Worm (Caenorhabditis elegans) whole organism, midembryonic: Measurements from ENCODE around the gene dct-6.

ENCODE experiments used
- T22C8.4 ChIP-seq: fragments of 200-800 bp; sonication (Bioruptor generic); IDR thresholded peaks from 2 replicates; pipeline ENCODE4 v1.3.6; 2022; ENCODE audit warnings: missing genetic modification characterization, missing compliant biosample characterization
- cog-1 ChIP-seq: sonication (generic microtip); optimal IDR thresholded peaks from 2 replicates; lab custom pipeline; 2016; ENCODE audit warnings: missing genetic modification characterization, missing compliant biosample characterization
- flt-1 ChIP-seq: fragments of 200-800 bp; sonication (Bioruptor generic); IDR thresholded peaks from 2 replicates; pipeline ENCODE4 v1.3.6; 2022; ENCODE audit warnings: missing genetic modification characterization, missing compliant biosample characterization
- klf-2 ChIP-seq: fragments of 200-800 bp; sonication (Bioruptor generic); conservative IDR thresholded peaks from 2 replicates; pipeline ENCODE4 v1.3.6; 2022; ENCODE audit warnings: missing genetic modification reagents, missing genetic modification characterization, missing compliant biosample characterization
- med-1 ChIP-seq: sonication (generic microtip); optimal IDR thresholded peaks from 2 replicates; lab custom pipeline; 2017; ENCODE audit warnings: missing genetic modification characterization, mild to moderate bottlenecking, missing compliant biosample characterization, antibody characterized with exemption, missing genetic modification reagents; ENCODE audit not compliant: insufficient read depth
- ref-1 ChIP-seq: fragments of 200-800 bp; sonication (Bioruptor generic); conservative IDR thresholded peaks from 2 replicates; pipeline ENCODE4 v1.3.6; 2022; ENCODE audit warnings: missing genetic modification reagents, missing genetic modification characterization, missing compliant biosample characterization
- tab-1 ChIP-seq: fragments of 200-800 bp; sonication (Bioruptor generic); IDR thresholded peaks from 2 replicates; pipeline ENCODE4 v1.3.6; 2022; ENCODE audit warnings: missing genetic modification characterization, missing compliant biosample characterization
- ztf-23 ChIP-seq: fragments of 200-800 bp; sonication (Bioruptor generic); IDR thresholded peaks from 2 replicates; pipeline ENCODE4 v1.3.6; 2022; ENCODE audit warnings: missing genetic modification reagents, missing genetic modification characterization, missing compliant biosample characterization
- ztf-29 ChIP-seq: fragments of 200-800 bp; sonication (Bioruptor generic); IDR thresholded peaks from 2 replicates; pipeline ENCODE4 v1.3.6; 2022; ENCODE audit warnings: missing genetic modification reagents, missing genetic modification characterization, missing compliant biosample characterization

The dct-6 gene

DNA sequence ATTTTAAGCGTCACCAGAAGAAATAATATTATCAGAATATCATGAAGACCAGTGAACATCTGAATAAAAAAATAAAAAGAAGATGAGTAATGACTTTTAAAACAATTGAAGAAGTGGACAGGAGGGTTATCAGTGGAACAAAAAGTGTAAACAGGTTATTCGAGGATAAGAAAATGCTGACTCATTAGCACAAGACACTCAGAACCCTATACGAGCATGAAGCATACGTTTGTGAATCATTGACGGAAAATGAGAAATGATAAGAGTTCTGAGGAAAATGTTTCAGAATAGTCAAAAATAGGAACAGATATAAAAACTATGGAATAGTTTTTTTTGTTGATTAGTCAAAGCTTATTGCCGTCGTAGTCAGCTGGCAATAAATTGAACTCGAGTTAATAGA is 33.4 kb upstream of the dct-6 start, which contains the start of gene zmp-1:
TSS of gene zmp-1 (minus strand) at position 101 of the 400 bp plus-strand sequence.
- TF ChIP-seq ztf-29 (GFP tag; lab: Robert Waterston, UW) (no peak), klf-2 (GFP tag; lab: Robert Waterston, UW) (no peak), T22C8.4 (GFP tag; lab: Robert Waterston, UW) (no peak), cog-1 (tag; lab: Kevin White, UChicago) (no peak), ztf-23 (no peak), flt-1 (GFP tag; lab: Robert Waterston, UW) (no peak), med-1 (GFP tag; lab: Kevin White, UChicago) (no peak), ref-1 (GFP tag; lab: Robert Waterston, UW) (no peak), tab-1 (GFP tag; lab: Robert Waterston, UW) (no peak)

DNA sequence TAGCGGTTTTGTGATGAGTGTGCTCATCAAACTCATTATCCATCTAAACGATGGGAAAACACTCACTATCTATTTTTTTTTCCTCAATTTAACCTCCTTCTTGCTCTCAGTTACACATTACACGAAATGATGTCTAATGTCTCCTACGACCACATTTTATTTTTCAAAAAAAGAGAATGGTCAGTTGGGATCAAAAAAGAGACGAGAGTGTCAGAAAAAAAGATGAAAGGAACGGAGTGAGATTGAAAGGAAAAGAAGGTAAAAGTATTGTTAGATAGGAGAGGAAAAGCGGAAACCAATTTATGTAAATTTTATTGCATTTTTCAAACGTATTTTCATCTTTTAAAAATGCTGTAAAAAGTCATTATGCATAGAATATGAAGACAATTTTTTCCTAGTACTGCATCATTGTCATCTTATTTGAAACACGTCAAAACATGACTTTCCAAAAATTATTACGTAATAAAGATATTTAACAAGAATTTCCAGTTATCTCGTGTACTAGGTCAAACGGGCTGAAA is 32.0 kb upstream of the dct-6 start:
- TF ChIP-seq ztf-23 (no peak), T22C8.4 (GFP tag; lab: Robert Waterston, UW) (no peak), klf-2 (GFP tag; lab: Robert Waterston, UW) (no peak), cog-1 (tag; lab: Kevin White, UChicago) (no peak), ztf-29 (GFP tag; lab: Robert Waterston, UW) (no peak)

DNA sequence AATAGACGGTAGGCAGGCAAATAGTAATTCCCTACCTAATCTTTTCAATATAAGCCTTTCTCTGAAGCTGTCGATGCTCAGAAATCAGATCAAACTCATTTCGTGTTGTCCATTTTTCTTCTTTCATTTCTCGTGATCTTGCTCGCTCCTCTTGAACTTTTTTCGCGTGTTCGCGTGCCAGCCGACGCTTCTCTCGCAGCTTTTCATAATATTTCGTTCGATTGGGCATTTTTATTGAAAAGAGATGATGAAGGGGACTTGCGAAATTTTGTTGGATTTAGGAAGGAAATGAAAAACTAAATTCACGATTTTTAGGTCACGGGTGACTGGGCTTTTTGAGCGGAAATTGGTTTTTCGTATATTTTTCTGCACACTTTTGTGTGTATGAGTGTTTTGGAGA is 29.2 kb upstream of the dct-6 start, which contains the start of gene EGAP1.1:
TSS of gene EGAP1.1 (minus strand) at position 229 of the 400 bp plus-strand sequence.
- TF ChIP-seq ztf-23 (no peak), med-1 (GFP tag; lab: Kevin White, UChicago) (no peak)

- TF ChIP-seq ztf-23 (peak; percentile 11; the same call in 1 of the 2 replicates), flt-1 (GFP tag; lab: Robert Waterston, UW) (no peak)
Measured at ce11 chrIII:5938013-5938412, 28.2 kb upstream of the dct-6 start.

DNA sequence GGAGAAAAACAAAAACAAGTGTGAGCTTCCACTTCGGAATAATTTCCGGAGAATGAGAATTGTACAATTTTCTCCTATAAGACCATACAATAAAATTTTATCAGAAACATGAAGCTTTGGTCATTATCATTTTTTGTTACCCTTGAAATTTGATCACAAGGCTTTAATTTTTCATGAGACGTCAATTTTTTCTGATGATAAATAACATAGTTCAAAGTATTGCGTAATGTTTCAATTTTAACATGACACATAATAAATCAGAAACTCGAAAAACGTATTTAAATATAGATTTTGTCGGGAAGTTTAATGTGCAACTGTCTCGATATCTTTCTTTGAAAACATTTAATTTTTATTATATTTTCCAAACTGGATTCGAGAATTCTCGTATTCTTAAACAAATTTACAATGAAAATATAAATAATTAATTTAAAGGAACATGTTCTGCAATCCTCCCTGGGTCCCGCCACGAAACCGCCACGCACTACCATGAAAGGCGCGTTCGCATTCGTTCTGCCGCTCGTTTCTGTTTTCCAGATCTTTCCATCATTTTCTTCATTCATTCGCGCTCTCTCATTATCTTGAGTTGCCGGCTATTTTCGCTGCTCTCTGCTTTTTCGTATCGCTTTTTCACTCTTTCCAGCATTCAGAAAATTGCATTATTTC is 27.3 kb upstream of the dct-6 start:
- TF ChIP-seq ztf-23 (no peak), tab-1 (GFP tag; lab: Robert Waterston, UW) (no peak), ref-1 (GFP tag; lab: Robert Waterston, UW) (no peak), T22C8.4 (GFP tag; lab: Robert Waterston, UW) (no peak), med-1 (GFP tag; lab: Kevin White, UChicago) (no peak), flt-1 (GFP tag; lab: Robert Waterston, UW) (no peak), ztf-29 (GFP tag; lab: Robert Waterston, UW) (no peak), klf-2 (GFP tag; lab: Robert Waterston, UW) (no peak), cog-1 (tag; lab: Kevin White, UChicago) (no peak)

DNA sequence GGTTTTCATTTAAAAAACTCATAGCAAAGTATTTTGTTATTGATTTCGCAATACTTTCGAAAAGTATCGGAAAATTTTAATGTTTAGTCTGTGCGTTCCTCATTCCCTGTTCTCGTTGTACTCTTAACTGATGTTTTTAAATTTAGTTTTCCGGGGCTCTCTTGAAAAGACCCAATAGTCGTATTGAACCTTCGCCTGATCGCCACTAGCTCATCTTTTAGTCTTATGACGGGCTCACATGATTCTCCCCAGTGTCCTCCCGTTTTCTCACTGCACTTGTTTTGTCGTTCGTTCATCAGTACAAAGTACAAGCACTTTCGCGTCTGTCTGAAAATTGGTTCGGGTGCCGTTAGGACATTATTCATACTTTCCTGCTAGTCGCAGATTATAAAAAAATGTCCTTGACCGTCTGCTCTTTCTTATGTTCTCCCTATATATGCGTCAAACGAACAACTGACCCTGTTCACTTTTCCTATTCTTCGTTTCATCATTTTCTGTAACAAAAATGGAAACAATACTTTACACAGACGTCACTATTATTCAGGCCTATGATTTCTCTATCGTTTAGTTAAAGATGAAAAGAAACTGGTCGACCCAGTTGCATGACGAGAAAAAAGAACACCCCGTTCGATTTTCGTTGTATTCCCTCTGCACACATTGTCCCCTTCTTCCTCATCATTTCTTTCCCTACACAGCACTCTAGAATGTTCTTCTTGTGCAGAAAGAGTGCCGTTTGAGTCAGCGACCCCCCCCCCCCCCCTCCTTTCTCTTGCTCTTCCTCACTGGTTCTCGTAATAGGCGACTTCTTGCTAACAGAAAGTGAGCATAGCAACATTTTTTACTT is 26.5 kb upstream of the dct-6 start, which contains the start of gene ubq-1:
TSS of gene ubq-1 (plus strand) at position 802 of the 844 bp plus-strand sequence.
- no peak for TF ChIP-seq med-1 (GFP tag; lab: Kevin White, UChicago)
- no peak for TF ChIP-seq ref-1 (GFP tag; lab: Robert Waterston, UW)
- TF ChIP-seq tab-1 (GFP tag; lab: Robert Waterston, UW), result 0 out of 2 replicates have a peak, but pooled peaks have one; percentile 61
- no peak; the same call in 1 of the 2 replicates for TF ChIP-seq ztf-29 (GFP tag; lab: Robert Waterston, UW)
- TF ChIP-seq T22C8.4 (GFP tag; lab: Robert Waterston, UW), result no peak
- TF ChIP-seq flt-1 (GFP tag; lab: Robert Waterston, UW), result peak; percentile 43; the same call in 1 of the 2 replicates
- TF ChIP-seq ztf-23, result no peak
- TF ChIP-seq cog-1 (tag; lab: Kevin White, UChicago), result no peak
- no peak for TF ChIP-seq klf-2 (GFP tag; lab: Robert Waterston, UW)

- TF ChIP-seq flt-1 (GFP tag; lab: Robert Waterston, UW) (peak; percentile 68; the same call in 1 of the 2 replicates), ztf-23 (0 out of 2 replicates have a peak, but pooled peaks have one; percentile 19), T22C8.4 (GFP tag; lab: Robert Waterston, UW) (peak; percentile 92), ref-1 (GFP tag; lab: Robert Waterston, UW) (no peak)
Measured at ce11 chrIII:5940525-5940974, 25.7 kb upstream of the dct-6 start.

DNA sequence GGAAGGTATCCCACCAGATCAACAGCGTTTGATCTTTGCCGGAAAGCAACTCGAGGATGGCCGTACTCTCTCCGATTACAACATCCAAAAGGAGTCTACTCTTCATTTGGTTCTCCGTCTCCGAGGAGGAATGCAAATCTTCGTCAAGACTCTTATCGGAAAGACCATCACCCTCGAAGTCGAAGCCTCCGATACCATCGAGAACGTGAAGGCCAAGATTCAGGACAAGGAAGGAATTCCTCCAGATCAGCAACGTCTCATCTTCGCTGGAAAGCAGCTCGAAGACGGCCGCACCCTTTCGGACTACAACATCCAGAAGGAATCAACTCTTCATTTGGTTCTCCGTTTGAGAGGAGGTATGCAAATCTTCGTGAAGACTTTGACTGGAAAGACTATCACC is 24.1 kb upstream of the dct-6 start:
- TF ChIP-seq ztf-29 (GFP tag; lab: Robert Waterston, UW), result no peak
- no peak for TF ChIP-seq ref-1 (GFP tag; lab: Robert Waterston, UW)
- TF ChIP-seq ztf-23, result no peak
- no peak for TF ChIP-seq cog-1 (tag; lab: Kevin White, UChicago)
- TF ChIP-seq flt-1 (GFP tag; lab: Robert Waterston, UW), result no peak
- TF ChIP-seq tab-1 (GFP tag; lab: Robert Waterston, UW), result no peak
- TF ChIP-seq klf-2 (GFP tag; lab: Robert Waterston, UW), result no peak
- TF ChIP-seq med-1 (GFP tag; lab: Kevin White, UChicago), result no peak
- TF ChIP-seq T22C8.4 (GFP tag; lab: Robert Waterston, UW), result no peak
